Fruit fly (Drosophila melanogaster): Measurements from ENCODE around the gene CG11983.

The CG11983 gene

DNA sequence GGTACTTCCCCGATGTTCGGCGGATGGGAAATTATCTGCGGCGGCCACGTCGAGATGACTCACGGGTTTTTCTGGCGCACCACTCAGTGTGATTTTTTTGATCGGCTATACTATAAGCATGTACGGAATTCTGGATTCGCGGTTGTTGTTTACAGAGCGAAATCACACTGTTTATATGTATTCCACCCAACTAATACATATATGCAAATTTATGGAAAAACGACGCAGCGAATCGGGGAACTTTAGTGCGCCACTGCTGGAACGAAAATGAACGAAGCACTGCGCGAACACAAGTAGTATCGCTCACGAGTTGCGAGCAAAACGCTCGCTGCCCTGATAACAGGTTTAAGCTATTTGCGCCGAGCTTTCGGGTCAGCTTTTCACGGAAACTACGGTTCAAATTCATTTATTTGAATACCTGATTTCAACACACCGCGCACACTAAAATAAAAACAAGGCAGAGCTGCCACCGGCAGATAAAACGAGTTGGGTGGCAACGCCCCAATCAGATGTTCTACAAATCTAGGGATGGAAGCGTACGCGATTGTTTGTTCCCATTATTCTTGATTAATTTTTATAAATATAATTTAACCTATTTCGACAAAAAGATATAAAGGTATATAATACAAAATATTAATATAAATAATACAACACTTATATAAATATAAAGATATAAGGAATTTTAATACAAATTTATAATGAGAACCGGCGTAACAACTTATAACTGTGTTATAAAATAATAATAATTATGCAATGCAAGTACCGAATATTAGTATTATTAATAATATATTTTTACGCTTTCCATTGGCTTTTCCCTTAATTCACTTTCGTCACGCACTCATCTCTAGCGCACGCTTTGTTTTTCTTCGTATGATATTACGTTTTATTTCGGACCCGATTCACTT is 39.7 kb downstream of the CG11983 start, which contains the start of gene Rel (continued):
- TF ChIP-seq z (GFP tag; IDR thresholded peaks at IDR 0.05): no peak
- peak; percentile 50 for TF ChIP-seq CG4424 (GFP tag; optimal IDR thresholded peaks at IDR 0.05)
- peak; percentile 56 for TF ChIP-seq Six4 (GFP tag; optimal IDR thresholded peaks at IDR 0.05)
- peak; percentile 64 for TF ChIP-seq CG7271 (tag; optimal IDR thresholded peaks at IDR 0.05)
- TF ChIP-seq fd3F (GFP tag; optimal IDR thresholded peaks at IDR 0.05): peak; percentile 56
- TF ChIP-seq kay (GFP tag; optimal IDR thresholded peaks at IDR 0.05): peak; percentile 82
- TF ChIP-seq B-H2 (GFP tag; optimal IDR thresholded peaks at IDR 0.05): peak; percentile 75
- TF ChIP-seq CG4820 (GFP tag; optimal IDR thresholded peaks at IDR 0.05): peak; percentile 42
- peak; percentile 41 for TF ChIP-seq CHES-1-like (GFP tag; optimal IDR thresholded peaks at IDR 0.05)
- TF ChIP-seq CG34376 (GFP tag; optimal IDR thresholded peaks at IDR 0.05): peak; percentile 94
- no peak for TF ChIP-seq tgo (GFP tag; IDR thresholded peaks at IDR 0.05)
- no peak for TF ChIP-seq inv (GFP tag; IDR thresholded peaks at IDR 0.05; ENCODE audit: partially characterized antibody)
- TF ChIP-seq twi (tag; optimal IDR thresholded peaks at IDR 0.05): peak; percentile 66
- no peak for TF ChIP-seq ci (GFP tag; IDR thresholded peaks at IDR 0.05)
- no peak for TF ChIP-seq Sry-β (GFP tag; optimal IDR thresholded peaks at IDR 0.05)
- TF ChIP-seq Dll (GFP tag; IDR thresholded peaks at IDR 0.05; ENCODE audit: partially characterized antibody): no peak
- peak; percentile 37 for TF ChIP-seq btn (GFP tag; optimal IDR thresholded peaks at IDR 0.05)
- TF ChIP-seq Fer3 (tag; optimal IDR thresholded peaks at IDR 0.05): peak; percentile 52
- TF ChIP-seq sug (tag; optimal IDR thresholded peaks at IDR 0.05): peak; percentile 78
- peak; percentile 89 for TF ChIP-seq CG12391 (tag; optimal IDR thresholded peaks at IDR 0.05)
- TF ChIP-seq CG4707 (GFP tag; optimal IDR thresholded peaks at IDR 0.05): no peak
- TF ChIP-seq CG8089 (GFP tag; optimal IDR thresholded peaks at IDR 0.05): peak; percentile 13
- peak; percentile 87 for TF ChIP-seq CG8924 (tag; optimal IDR thresholded peaks at IDR 0.05)
- no peak for TF ChIP-seq sisA (GFP tag; IDR thresholded peaks at IDR 0.05)
- no peak for TF ChIP-seq CG11696 (GFP tag; IDR thresholded peaks at IDR 0.05)
- TF ChIP-seq prd (optimal IDR thresholded peaks at IDR 0.05): no peak
- TF ChIP-seq prd (GFP tag; IDR thresholded peaks at IDR 0.05): no peak
- TF ChIP-seq Kr (GFP tag; optimal IDR thresholded peaks at IDR 0.05): no peak
- TF ChIP-seq ewg (GFP tag; optimal IDR thresholded peaks at IDR 0.05): peak; percentile 49
- TF ChIP-seq her (GFP tag; optimal IDR thresholded peaks at IDR 0.05): peak; percentile 59
- TF ChIP-seq HHEX (GFP tag; optimal IDR thresholded peaks at IDR 0.05): peak; percentile 11
- TF ChIP-seq lilli (GFP tag; optimal IDR thresholded peaks at IDR 0.05): peak; percentile 55
- peak; percentile 81 for TF ChIP-seq CG9727 (GFP tag; optimal IDR thresholded peaks at IDR 0.05)
- TF ChIP-seq Fer2 (tag; optimal IDR thresholded peaks at IDR 0.05): peak; percentile 37
- peak; percentile 66 for TF ChIP-seq sens (GFP tag)
- no peak for TF ChIP-seq H2.0 (GFP tag; IDR thresholded peaks at IDR 0.05)
- TF ChIP-seq CG9817 (tag; optimal IDR thresholded peaks at IDR 0.05): peak; percentile 51
- TF ChIP-seq slou (GFP tag; optimal IDR thresholded peaks at IDR 0.05): peak; percentile 23
- peak; percentile 97 for TF ChIP-seq CG9437 (GFP tag; optimal IDR thresholded peaks at IDR 0.05)
- TF ChIP-seq eve (GFP tag; optimal IDR thresholded peaks at IDR 0.05): no peak
- TF ChIP-seq CG10654 (GFP tag; optimal IDR thresholded peaks at IDR 0.05): peak; percentile 50
- no peak for TF ChIP-seq Dip3 (GFP tag; optimal IDR thresholded peaks at IDR 0.05)
- TF ChIP-seq shn (GFP tag; optimal IDR thresholded peaks at IDR 0.05): peak; percentile 40
- no peak for TF ChIP-seq pros (GFP tag; optimal IDR thresholded peaks at IDR 0.05)
- TF ChIP-seq CG10959 (GFP tag; IDR thresholded peaks at IDR 0.05): no peak
- no peak for TF ChIP-seq da (GFP tag; optimal IDR thresholded peaks at IDR 0.05)
- peak; percentile 8 for TF ChIP-seq dm (GFP tag; optimal IDR thresholded peaks at IDR 0.05)
- no peak for TF ChIP-seq CG42726 (GFP tag; IDR thresholded peaks at IDR 0.05; ENCODE audit: partially characterized antibody)
- peak; percentile 12 for TF ChIP-seq odd (GFP tag; optimal IDR thresholded peaks at IDR 0.05)
- no peak for TF ChIP-seq HLH3B (GFP tag; IDR thresholded peaks at IDR 0.05)

Measured in whole organism, embryonic.